Worm (Caenorhabditis elegans) whole organism, midembryonic: ENCODE measurements around the gene ZK1240.5.

ENCODE experiments used
- tab-1 ChIP-seq: fragments of 200-800 bp; sonication (Bioruptor generic); IDR thresholded peaks from 2 replicates; pipeline ENCODE4 v1.3.6; 2022; ENCODE audit warnings: missing genetic modification characterization, missing compliant biosample characterization
- ztf-23 ChIP-seq: fragments of 200-800 bp; sonication (Bioruptor generic); IDR thresholded peaks from 2 replicates; pipeline ENCODE4 v1.3.6; 2022; ENCODE audit warnings: missing genetic modification reagents, missing genetic modification characterization, missing compliant biosample characterization

DNA sequence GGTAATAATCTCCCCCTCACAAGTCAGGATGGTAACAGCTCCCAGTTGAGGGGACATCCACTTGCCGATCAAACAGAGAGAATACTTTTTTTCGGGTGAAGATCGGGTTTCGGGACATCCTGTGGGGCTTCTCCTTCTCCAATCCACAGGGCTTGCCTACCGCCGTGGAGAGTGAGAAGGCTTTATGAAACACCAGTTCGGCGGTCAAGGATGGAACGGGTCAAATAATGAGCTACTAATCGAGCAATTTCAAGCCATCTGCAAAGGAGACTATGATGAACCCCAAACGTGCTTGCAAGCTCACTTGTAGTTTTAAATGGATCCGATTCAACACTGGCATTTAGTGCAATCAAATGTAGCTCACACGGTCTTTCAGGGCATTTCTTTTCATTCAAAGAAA is 33.0 kb downstream of the ZK1240.5 start:
- no peak for TF ChIP-seq tab-1
- no peak for TF ChIP-seq ztf-23
